Worm (Caenorhabditis elegans): ENCODE results near the gene F57G12.1.
A peak's percentile ranks its signal among the peaks of the same experiment; 100 is the strongest.

F57G12.1 gene

ce11 chrX:12176394-12176793 lies 4.9 kb upstream of the F57G12.1 start:
- TF ChIP-seq unc-62 (GFP tag; optimal IDR thresholded peaks at IDR 0.05) (no peak), nhr-21 (tag; optimal IDR thresholded peaks at IDR 0.05) (peak; percentile 78), lin-13 (GFP tag; optimal IDR thresholded peaks at IDR 0.05) (no peak), F13H6.1 (tag; optimal IDR thresholded peaks at IDR 0.05) (peak; percentile 29), alr-1 (tag; optimal IDR thresholded peaks at IDR 0.05) (no peak), nhr-129 (tag; optimal IDR thresholded peaks at IDR 0.05) (peak; percentile 55), blmp-1 (tag; optimal IDR thresholded peaks at IDR 0.05; ENCODE audit: insufficient read depth) (peak; percentile 92), sma-9 (GFP tag; optimal IDR thresholded peaks at IDR 0.05) (peak; percentile 69), sma-9 (tag; optimal IDR thresholded peaks at IDR 0.05) (no peak), egl-27 (tag; optimal IDR thresholded peaks at IDR 0.05) (peak; percentile 24), sma-3 (GFP tag; optimal IDR thresholded peaks at IDR 0.05) (peak; percentile 51), ceh-16 (tag; optimal IDR thresholded peaks at IDR 0.05) (peak; percentile 38), dmd-4 (tag; optimal IDR thresholded peaks at IDR 0.05) (no peak), nhr-25 (tag; optimal IDR thresholded peaks at IDR 0.05) (peak; percentile 75), lsy-2 (tag; optimal IDR thresholded peaks at IDR 0.05) (peak in 1 of 2 experiments; percentile 33), nhr-77 (tag; optimal IDR thresholded peaks at IDR 0.05) (no peak), fos-1 (tag; optimal IDR thresholded peaks at IDR 0.05) (peak; percentile 42)

DNA sequence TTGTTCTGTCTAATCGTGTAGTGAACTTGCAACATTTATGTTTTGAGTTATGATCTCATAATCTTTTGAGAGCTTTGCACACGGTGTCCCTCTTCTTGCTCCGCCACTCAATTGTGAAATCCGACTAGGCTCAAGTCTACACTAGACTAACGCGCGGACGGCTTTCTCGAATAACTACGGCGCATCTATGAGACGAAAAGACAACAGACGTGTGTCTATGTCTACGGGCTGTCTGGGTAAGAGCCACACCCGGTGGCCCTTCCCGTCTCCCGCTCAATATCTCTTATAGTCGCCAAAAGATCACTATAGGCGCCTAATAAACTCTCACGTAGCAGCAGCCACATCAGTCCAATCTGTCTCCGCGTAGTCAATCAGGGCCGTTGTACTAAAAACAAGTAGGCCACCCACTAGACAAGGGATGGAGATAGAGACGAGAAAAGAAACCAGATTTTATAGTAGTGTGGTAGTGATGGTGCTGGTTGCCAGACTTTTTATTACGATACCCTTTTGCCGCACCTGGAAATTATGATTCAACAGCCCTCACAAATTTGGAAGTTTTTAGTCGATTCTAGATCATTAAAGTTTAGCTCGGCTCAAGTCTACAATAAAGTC lies 4.3 kb upstream of the F57G12.1 start:
- TF ChIP-seq unc-39 (tag; optimal IDR thresholded peaks at IDR 0.05) = no peak
- TF ChIP-seq blmp-1 (tag; optimal IDR thresholded peaks at IDR 0.05; ENCODE audit: insufficient read depth) = no peak
- TF ChIP-seq sma-9 (GFP tag; optimal IDR thresholded peaks at IDR 0.05) = peak; percentile 10
- no peak for TF ChIP-seq sma-9 (tag; optimal IDR thresholded peaks at IDR 0.05)
- TF ChIP-seq aly-2 (tag; optimal IDR thresholded peaks at IDR 0.05) = no peak
- no peak for TF ChIP-seq nhr-21 (tag; optimal IDR thresholded peaks at IDR 0.05)
- TF ChIP-seq sma-3 (GFP tag; optimal IDR thresholded peaks at IDR 0.05) = peak; percentile 8
- TF ChIP-seq F13H6.1 (tag; optimal IDR thresholded peaks at IDR 0.05) = peak; percentile 62

- no peak for TF ChIP-seq unc-55 (GFP tag; optimal IDR thresholded peaks at IDR 0.05)
- TF ChIP-seq elt-3 (tag; optimal IDR thresholded peaks at IDR 0.05) = no peak
- no peak for TF ChIP-seq lsy-2 (tag; optimal IDR thresholded peaks at IDR 0.05)
- TF ChIP-seq ZK546.5 (tag; optimal IDR thresholded peaks at IDR 0.05) = no peak
- no peak for TF ChIP-seq mab-5 (tag; optimal IDR thresholded peaks at IDR 0.05)
- peak; percentile 9 for TF ChIP-seq crh-2 (tag; optimal IDR thresholded peaks at IDR 0.05)
- TF ChIP-seq fos-1 (tag; optimal IDR thresholded peaks at IDR 0.05) = peak; percentile 4
- no peak for TF ChIP-seq sem-4 (tag; optimal IDR thresholded peaks at IDR 0.05)
- TF ChIP-seq F13H6.1 (tag; optimal IDR thresholded peaks at IDR 0.05) = no peak
- no peak for TF ChIP-seq zag-1 (tag; optimal IDR thresholded peaks at IDR 0.05)
- TF ChIP-seq lin-11 (tag; optimal IDR thresholded peaks at IDR 0.05) = no peak
- TF ChIP-seq ztf-11 (tag; optimal IDR thresholded peaks at IDR 0.05) = no peak
- no peak for TF ChIP-seq nhr-6 (tag; optimal IDR thresholded peaks at IDR 0.05)
- TF ChIP-seq gmeb-1 (tag; optimal IDR thresholded peaks at IDR 0.05) = no peak
- no peak for TF ChIP-seq nhr-77 (tag; optimal IDR thresholded peaks at IDR 0.05)
- no peak for TF ChIP-seq lin-13 (GFP tag; optimal IDR thresholded peaks at IDR 0.05)
- no peak for TF ChIP-seq ztf-1 (GFP tag; conservative IDR thresholded peaks at IDR 0.05)
- no peak for TF ChIP-seq ceh-82 (tag; optimal IDR thresholded peaks at IDR 0.05)
- TF ChIP-seq peb-1 (tag; optimal IDR thresholded peaks at IDR 0.05) = no peak
- TF ChIP-seq sma-9 (GFP tag; optimal IDR thresholded peaks at IDR 0.05) = peak; percentile 63
- TF ChIP-seq sma-9 (tag; optimal IDR thresholded peaks at IDR 0.05) = no peak
- no peak for TF ChIP-seq Y55F3AM.14 (GFP tag; optimal IDR thresholded peaks at IDR 0.05)
- TF ChIP-seq mdl-1 (tag; optimal IDR thresholded peaks at IDR 0.05) = no peak
- no peak for TF ChIP-seq ztf-4 (tag; optimal IDR thresholded peaks at IDR 0.05)
Observed at ce11 chrX:12174686-12175404, 3.4 kb upstream of the F57G12.1 start.

- TF ChIP-seq lin-13 (GFP tag; optimal IDR thresholded peaks at IDR 0.05) (no peak), fos-1 (tag; optimal IDR thresholded peaks at IDR 0.05) (peak; percentile 32), ZK546.5 (tag; optimal IDR thresholded peaks at IDR 0.05) (no peak), nhr-129 (tag; optimal IDR thresholded peaks at IDR 0.05) (no peak), sma-9 (GFP tag; optimal IDR thresholded peaks at IDR 0.05) (peak; percentile 40), sma-9 (tag; optimal IDR thresholded peaks at IDR 0.05) (no peak)
Observed at ce11 chrX:12173989-12174388, 2.5 kb upstream of the F57G12.1 start.
